Fruit fly (Drosophila melanogaster) whole organism, wandering third instar larva: ENCODE results near the gene Gr32a.

ENCODE experiments used
- CG32264 ChIP-seq: fragments of 200-800 bp; sonication (Bioruptor generic); optimal IDR thresholded peaks from 2 replicates; lab custom pipeline; 2016; ENCODE audit warnings: missing biosample characterization, missing genetic modification characterization
- CG9705 ChIP-seq: fragments of 200-800 bp; sonication (Bioruptor generic); optimal IDR thresholded peaks from 2 replicates; lab custom pipeline; 2018; ENCODE audit warnings: missing biosample characterization, mild to moderate bottlenecking, missing genetic modification characterization
- Dif ChIP-seq: fragments of 200-275, 200-300 bp; sonication (Bioruptor generic); optimal IDR thresholded peaks from 2 replicates; lab custom pipeline; 2018; ENCODE audit warnings: missing biosample characterization, missing genetic modification characterization; ENCODE audit not compliant: partially characterized antibody
- Hr78 ChIP-seq: fragments of >200 bp; optimal IDR thresholded peaks from 2 replicates; lab custom pipeline; 2017; ENCODE audit warnings: missing biosample characterization, missing genetic modification characterization
- Jra ChIP-seq: sonication (Bioruptor generic); optimal IDR thresholded peaks from 2 replicates; lab custom pipeline; 2016; ENCODE audit warnings: missing biosample characterization, missing genetic modification characterization
- h ChIP-seq: fragments of 200-800 bp; sonication (Bioruptor generic); optimal IDR thresholded peaks from 3 replicates; lab custom pipeline; 2016; ENCODE audit warnings: missing biosample characterization, mild to moderate bottlenecking, missing genetic modification characterization
- lola ChIP-seq: fragments of >200 bp; optimal IDR thresholded peaks from 2 replicates; lab custom pipeline; 2017; ENCODE audit warnings: missing biosample characterization, missing genetic modification characterization
- psq ChIP-seq: fragments of 200-800 bp; sonication (Bioruptor generic); optimal IDR thresholded peaks from 3 replicates; lab custom pipeline; 2017; ENCODE audit warnings: missing biosample characterization, mild to moderate bottlenecking, missing genetic modification characterization, moderate library complexity

DNA sequence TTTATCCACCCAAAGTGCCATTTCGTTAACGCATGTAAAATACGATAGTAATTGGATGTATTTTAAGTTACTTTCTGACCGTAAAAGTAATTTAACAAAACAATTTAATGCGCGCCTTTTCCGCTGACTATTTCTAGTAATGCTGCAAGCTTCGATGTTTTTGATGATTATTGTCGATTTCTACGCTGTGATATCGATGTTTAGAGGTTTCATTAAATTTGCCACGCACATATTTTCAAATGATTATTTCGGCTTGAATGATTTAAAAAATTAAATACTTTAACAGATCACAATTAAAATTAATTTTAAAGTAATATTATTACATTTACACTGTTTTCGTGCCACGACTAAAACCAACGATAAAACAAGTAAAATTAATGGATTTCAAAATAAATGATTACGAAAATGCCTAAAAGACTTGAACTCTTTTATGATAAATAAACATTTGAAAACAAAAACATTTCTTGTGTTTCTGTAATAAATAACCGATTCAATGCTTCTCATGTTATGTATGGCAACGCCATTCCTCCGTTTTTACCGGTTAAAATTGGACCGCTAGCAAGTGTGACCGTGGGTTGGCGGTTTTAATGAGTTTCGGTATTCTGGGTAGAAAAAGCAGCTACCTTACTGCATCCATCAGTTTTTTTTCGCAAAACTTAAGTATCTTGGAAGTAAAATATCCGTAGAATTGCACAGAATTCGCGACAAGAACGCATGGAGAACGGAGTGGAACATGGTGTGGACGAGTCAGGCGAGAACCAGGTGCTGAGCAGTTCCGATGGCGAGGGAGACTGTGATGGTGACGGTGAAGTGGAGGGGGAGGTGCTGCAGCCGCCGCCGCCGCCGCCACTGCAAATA is 16.6 kb downstream of the Gr32a start, which contains the start of the genes RfC38 and CG4751:
- no peak for TF ChIP-seq CG9705
- TF ChIP-seq Hr78, result no peak
- no peak for TF ChIP-seq Jra (GFP tag; lab: Kevin White, UChicago)
- no peak for TF ChIP-seq CG32264
- TF ChIP-seq Dif, result no peak
- TF ChIP-seq psq (GFP tag; lab: Kevin White, UChicago), result no peak
- no peak for TF ChIP-seq lola
- no peak for TF ChIP-seq h (GFP tag; lab: Kevin White, UChicago)
